Worm (Caenorhabditis elegans): ENCODE data around the gene srd-42.

- TF ChIP-seq chd-7 (tag; optimal IDR thresholded peaks at IDR 0.05) (peak; percentile 12), snpc-4 (GFP tag; optimal IDR thresholded peaks at IDR 0.05) (peak; percentile 11), snpc-4 (tag; optimal IDR thresholded peaks at IDR 0.05) (peak in 1 of 4 experiments; percentile 34), madf-8 (GFP tag; conservative IDR thresholded peaks at IDR 0.05) (no peak), ztf-6 (GFP tag; IDR thresholded peaks at IDR 0.05) (no peak), hmg-20 (GFP tag; IDR thresholded peaks at IDR 0.05) (no peak), nhr-90 (tag; optimal IDR thresholded peaks at IDR 0.05) (peak; percentile 57), cebp-2 (GFP tag; IDR thresholded peaks at IDR 0.05) (no peak), gei-17 (GFP tag; optimal IDR thresholded peaks at IDR 0.05) (no peak), snpc-1.3 (tag; optimal IDR thresholded peaks at IDR 0.05; ENCODE audit: insufficient read depth) (no peak)
These were observed 19.8 kb downstream of the srd-42 start for ce11 chrX:13283462-13283861.
